Fruit fly (Drosophila melanogaster): ENCODE data around the gene Ance-3.

Gene Ance-3

DNA sequence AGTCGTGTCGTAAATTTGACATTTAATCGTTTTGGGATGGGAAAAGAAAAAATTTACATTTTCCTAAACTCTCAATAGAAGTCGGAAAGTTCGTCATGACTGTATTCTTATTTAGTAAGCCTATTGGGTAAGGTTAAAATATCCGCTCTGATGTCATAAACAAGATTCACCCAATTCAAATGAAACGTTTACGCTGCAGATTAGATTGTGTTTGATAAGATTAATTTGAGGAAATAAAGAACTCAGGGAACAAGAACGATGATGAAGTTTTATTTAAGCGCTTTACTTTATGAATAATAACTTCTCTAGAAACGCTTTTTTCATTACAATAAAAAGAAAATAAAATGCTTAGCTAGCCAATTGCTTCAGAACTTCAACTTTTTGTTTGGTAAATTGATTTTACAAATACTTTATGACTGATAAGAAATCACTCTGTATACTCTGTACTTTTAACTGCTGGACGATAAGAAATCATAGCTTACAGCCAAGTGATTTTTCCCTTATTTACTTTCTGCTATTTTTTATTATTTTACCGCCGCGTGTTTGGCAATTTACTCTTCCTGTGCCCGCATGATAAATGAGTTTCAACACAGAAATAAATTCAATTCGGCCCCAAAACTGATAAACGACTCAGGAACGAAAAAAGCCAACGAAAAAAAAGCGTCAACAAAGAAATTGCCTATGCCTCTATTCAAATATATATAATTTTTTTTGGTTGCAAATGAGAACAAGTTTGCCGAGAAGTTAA lies 28.0 kb upstream of the Ance-3 start:
- TF ChIP-seq Sox102F (GFP tag; optimal IDR thresholded peaks at IDR 0.05) (no peak), otp (GFP tag; IDR thresholded peaks at IDR 0.05) (no peak), ase (GFP tag; IDR thresholded peaks at IDR 0.05) (no peak), CG9932 (GFP tag; IDR thresholded peaks at IDR 0.05) (no peak), lov (optimal IDR thresholded peaks at IDR 0.05) (no peak), lov (GFP tag; IDR thresholded peaks at IDR 0.05) (no peak), CG6813 (GFP tag; optimal IDR thresholded peaks at IDR 0.05) (no peak), sob (GFP tag; IDR thresholded peaks at IDR 0.05) (no peak), Myb (GFP tag; optimal IDR thresholded peaks at IDR 0.05) (no peak), fru (optimal IDR thresholded peaks at IDR 0.05) (no peak), CkIIα-i1 (GFP tag; IDR thresholded peaks at IDR 0.05) (no peak), inv (GFP tag; IDR thresholded peaks at IDR 0.05; ENCODE audit: partially characterized antibody) (no peak), BtbVII (GFP tag; optimal IDR thresholded peaks at IDR 0.05) (peak; percentile 40), CG2120 (GFP tag; optimal IDR thresholded peaks at IDR 0.05) (no peak), sqz (GFP tag; optimal IDR thresholded peaks at IDR 0.05) (no peak), HHEX (GFP tag; optimal IDR thresholded peaks at IDR 0.05) (peak; percentile 3), CG18764 (GFP tag; optimal IDR thresholded peaks at IDR 0.05) (no peak), sug (tag; optimal IDR thresholded peaks at IDR 0.05) (peak; percentile 62), br (optimal IDR thresholded peaks at IDR 0.05) (no peak), nom (GFP tag; optimal IDR thresholded peaks at IDR 0.05) (peak; percentile 35), CG15601 (tag; optimal IDR thresholded peaks at IDR 0.05) (peak; percentile 14), chm (GFP tag; IDR thresholded peaks at IDR 0.05) (no peak), sens-2 (GFP tag; IDR thresholded peaks at IDR 0.05) (peak; percentile 24; the same call in 1 of the 2 replicates), CG9727 (GFP tag; optimal IDR thresholded peaks at IDR 0.05) (no peak), Tbp (GFP tag; optimal IDR thresholded peaks at IDR 0.05) (no peak), btn (GFP tag; optimal IDR thresholded peaks at IDR 0.05) (no peak), Pdp1 (GFP tag; optimal IDR thresholded peaks at IDR 0.05) (peak in 1 of 2 experiments; percentile 19), sens (GFP tag) (peak; percentile 50), CG17802 (tag; optimal IDR thresholded peaks at IDR 0.05) (no peak), emc (GFP tag; optimal IDR thresholded peaks at IDR 0.05) (no peak), ATbp (GFP tag; optimal IDR thresholded peaks at IDR 0.05) (peak; percentile 30), D19B (GFP tag; optimal IDR thresholded peaks at IDR 0.05) (no peak), lab (GFP tag; optimal IDR thresholded peaks at IDR 0.05) (peak; percentile 18), exex (tag; optimal IDR thresholded peaks at IDR 0.05) (peak; percentile 59), grn (GFP tag; optimal IDR thresholded peaks at IDR 0.05) (peak; percentile 62), trh (GFP tag; optimal IDR thresholded peaks at IDR 0.05) (no peak), Side (GFP tag; optimal IDR thresholded peaks at IDR 0.05) (no peak), Atf3 (GFP tag; optimal IDR thresholded peaks at IDR 0.05) (no peak), Med (GFP tag) (peak; percentile 49), CG6254 (GFP tag; optimal IDR thresholded peaks at IDR 0.05) (peak; percentile 10), CG2678 (tag; optimal IDR thresholded peaks at IDR 0.05) (peak; percentile 19), CG32532 (GFP tag; IDR thresholded peaks at IDR 0.05) (no peak), CrebB (tag; optimal IDR thresholded peaks at IDR 0.05) (no peak), Vsx1 (GFP tag; optimal IDR thresholded peaks at IDR 0.05) (peak; percentile 17), CG1832 (GFP tag; optimal IDR thresholded peaks at IDR 0.05) (no peak), HmgZ (tag; optimal IDR thresholded peaks at IDR 0.05) (no peak), ro (GFP tag; IDR thresholded peaks at IDR 0.05) (no peak), Doc3 (GFP tag; IDR thresholded peaks at IDR 0.05; ENCODE audit: partially characterized antibody) (no peak), CG11398 (GFP tag; optimal IDR thresholded peaks at IDR 0.05) (no peak), salm (tag; optimal IDR thresholded peaks at IDR 0.05) (peak; percentile 23), CG2199 (GFP tag; IDR thresholded peaks at IDR 0.05) (peak; percentile 99)

All from whole organism, embryonic.